Worm (Caenorhabditis elegans): ENCODE results near the gene moc-6.
A peak's percentile ranks its signal among the peaks of the same experiment; 100 is the strongest.

moc-6 gene

DNA sequence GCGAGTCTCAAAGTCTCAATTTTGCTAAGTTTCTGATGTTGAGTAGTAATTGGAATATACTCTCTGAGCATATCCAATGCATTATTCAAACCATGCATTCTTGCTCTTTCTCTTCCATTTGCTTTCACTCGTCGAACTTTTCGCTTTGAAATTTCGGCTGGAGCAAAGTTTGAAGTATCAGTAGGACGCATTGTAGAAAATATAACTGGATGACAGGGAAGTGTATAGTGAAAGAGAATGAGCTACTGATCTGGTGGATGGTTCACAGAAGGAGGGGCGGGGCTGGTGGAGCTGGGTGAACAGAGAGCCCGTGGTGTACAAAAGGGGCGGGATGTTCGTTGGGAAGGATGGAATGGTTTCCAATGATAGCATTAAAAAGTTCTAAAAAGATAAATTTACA lies 46.1 kb downstream of the moc-6 start:
- TF ChIP-seq pha-4 (tag; optimal IDR thresholded peaks at IDR 0.05) (no peak), hlh-1 (tag; optimal IDR thresholded peaks at IDR 0.05) (no peak), nhr-12 (tag; optimal IDR thresholded peaks at IDR 0.05) (no peak), elt-3 (tag; optimal IDR thresholded peaks at IDR 0.05) (no peak)

DNA sequence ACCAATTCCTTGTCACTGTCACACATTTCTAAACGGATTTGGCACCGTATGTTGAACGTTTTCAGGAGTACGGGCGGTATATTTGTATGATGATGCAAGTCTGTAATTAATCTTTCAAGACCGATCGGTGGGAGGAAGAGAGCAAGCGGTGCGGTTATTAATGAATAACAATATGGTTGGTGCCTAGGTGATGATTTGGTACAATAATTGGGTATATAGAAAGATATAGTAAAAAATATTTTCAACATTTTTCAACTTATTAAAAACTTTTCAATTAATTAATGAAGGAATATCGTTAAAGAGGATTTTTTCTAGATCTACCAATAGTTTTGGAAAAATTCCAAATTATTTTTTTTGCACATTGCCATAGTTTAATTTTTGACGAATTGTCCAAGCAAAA lies 48.7 kb downstream of the moc-6 start, which contains the start of gene cnd-1:
Gene cnd-1, minus strand, starts transcription at position 101 of the 400 bp plus-strand sequence.
- TF ChIP-seq lin-13 (tag; optimal IDR thresholded peaks at IDR 0.05) (no peak), nhr-2 (tag; optimal IDR thresholded peaks at IDR 0.05) (peak; percentile 72), drap-1 (GFP tag; optimal IDR thresholded peaks at IDR 0.05) (no peak), blmp-1 (tag; optimal IDR thresholded peaks at IDR 0.05) (no peak), nhr-28 (tag; optimal IDR thresholded peaks at IDR 0.05) (no peak)

DNA sequence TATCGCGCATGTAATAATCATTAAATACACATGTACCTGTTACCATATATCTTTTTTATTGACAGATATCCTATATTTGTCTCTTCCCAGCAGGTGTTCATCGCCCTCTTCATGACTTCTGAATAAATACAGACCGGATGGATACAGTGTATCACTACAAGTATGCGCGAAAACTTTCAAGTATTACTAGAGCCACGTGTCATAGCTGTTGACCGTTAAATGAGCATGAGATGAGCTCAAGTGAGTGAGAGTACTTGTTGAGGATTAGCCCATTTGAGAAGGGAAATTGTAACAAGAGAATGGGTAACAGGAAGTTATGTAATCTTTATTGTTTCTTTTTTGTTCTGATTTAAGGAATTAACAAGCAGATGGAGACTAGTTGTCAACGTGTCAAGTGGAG lies 49.3 kb downstream of the moc-6 start:
- no peak for TF ChIP-seq ham-2 (GFP tag; optimal IDR thresholded peaks at IDR 0.05)
- peak; percentile 92 for TF ChIP-seq nhr-2 (tag; optimal IDR thresholded peaks at IDR 0.05)

All from whole organism, mixed stage, embryonic.